Fruit fly (Drosophila melanogaster) whole organism, embryonic: ENCODE results near the gene CG13075.

Source experiments
- Adf1 ChIP-seq: fragments of 200-800 bp; sonication (Bioruptor generic); IDR thresholded peaks from 2 replicates; pipeline ENCODE4 v1.3.6; 2022; ENCODE audit warnings: missing biosample characterization, missing genetic modification characterization
- Asciz ChIP-seq: fragments of 200-800 bp; sonication (Bioruptor generic); optimal IDR thresholded peaks from 2 replicates; lab custom pipeline; 2017; ENCODE audit warnings: missing biosample characterization, mild to moderate bottlenecking, missing genetic modification characterization, missing genetic modification reagents
- CG10147 ChIP-seq: fragments of 200-800 bp; sonication (Bioruptor generic); optimal IDR thresholded peaks from 2 replicates; lab custom pipeline; 2019; ENCODE audit warnings: missing biosample characterization, mild to moderate bottlenecking, missing genetic modification characterization, moderate library complexity
- CG10209 ChIP-seq: fragments of 200-800 bp; sonication (Bioruptor generic); optimal IDR thresholded peaks from 3 replicates; lab custom pipeline; 2017; ENCODE audit warnings: missing biosample characterization, mild to moderate bottlenecking, missing genetic modification characterization, missing genetic modification reagents
- CG10321 ChIP-seq: fragments of 200-800 bp; sonication (Bioruptor generic); IDR thresholded peaks from 2 replicates; pipeline ENCODE4 v1.3.6; 2022; ENCODE audit warnings: missing biosample characterization, missing genetic modification characterization
- CG10462 ChIP-seq: fragments of 200-800 bp; sonication (Bioruptor generic); optimal IDR thresholded peaks from 2 replicates; lab custom pipeline; 2016; ENCODE audit warnings: missing biosample characterization, missing genetic modification characterization
- CG14441 ChIP-seq: fragments of 200-800 bp; sonication (Bioruptor generic); IDR thresholded peaks from 2 replicates; pipeline ENCODE4 v1.3.6; 2022; ENCODE audit warnings: missing biosample characterization, missing genetic modification characterization
- CG15073 ChIP-seq: fragments of 200-800 bp; sonication (Bioruptor generic); optimal IDR thresholded peaks from 2 replicates; lab custom pipeline; 2016; ENCODE audit warnings: missing biosample characterization, missing genetic modification characterization
- CG15269 ChIP-seq: fragments of 200-800 bp; sonication (Bioruptor generic); optimal IDR thresholded peaks from 2 replicates; lab custom pipeline; 2018; ENCODE audit warnings: missing biosample characterization, mild to moderate bottlenecking, missing genetic modification characterization, moderate library complexity
- CG15696 ChIP-seq: fragments of 200-800 bp; sonication (Bioruptor generic); optimal IDR thresholded peaks from 2 replicates; lab custom pipeline; 2019; ENCODE audit warnings: missing biosample characterization, mild to moderate bottlenecking, missing genetic modification characterization, moderate library complexity
- CG1647 ChIP-seq: fragments of 200-800 bp; sonication (Bioruptor generic); optimal IDR thresholded peaks from 3 replicates; lab custom pipeline; 2016; ENCODE audit warnings: missing biosample characterization, missing genetic modification characterization
- CG1792 ChIP-seq: fragments of 200-800 bp; sonication (Bioruptor generic); optimal IDR thresholded peaks from 2 replicates; lab custom pipeline; 2016; ENCODE audit warnings: missing biosample characterization, missing genetic modification characterization
- CG2199 ChIP-seq: fragments of 200-800 bp; sonication (Bioruptor generic); IDR thresholded peaks from 3 replicates; pipeline ENCODE4 v1.3.6; 2022; ENCODE audit warnings: missing biosample characterization, missing genetic modification characterization
- CG2678 ChIP-seq: fragments of 200-800 bp; sonication (Bioruptor generic); optimal IDR thresholded peaks from 3 replicates; lab custom pipeline; 2019; ENCODE audit warnings: missing biosample characterization, mild to moderate bottlenecking, missing genetic modification characterization, moderate library complexity
- CG4282 ChIP-seq: fragments of 200-800 bp; sonication (Bioruptor generic); optimal IDR thresholded peaks from 2 replicates; lab custom pipeline; 2016; ENCODE audit warnings: missing biosample characterization, missing genetic modification characterization
- CG6854 ChIP-seq: fragments of 200-800 bp; sonication (Bioruptor generic); optimal IDR thresholded peaks from 3 replicates; lab custom pipeline; 2017; ENCODE audit warnings: missing biosample characterization, mild to moderate bottlenecking, missing genetic modification characterization
- CG9727 ChIP-seq: fragments of 200-800 bp; sonication (Bioruptor generic); optimal IDR thresholded peaks from 3 replicates; lab custom pipeline; 2017; ENCODE audit warnings: missing biosample characterization, mild to moderate bottlenecking, missing genetic modification characterization
- D19B ChIP-seq: fragments of 200-800 bp; sonication (Bioruptor generic); optimal IDR thresholded peaks from 2 replicates; lab custom pipeline; 2017; ENCODE audit warnings: missing biosample characterization, mild to moderate bottlenecking, missing genetic modification characterization
- Dek ChIP-seq: fragments of 200-800 bp; sonication (Bioruptor generic); optimal IDR thresholded peaks from 3 replicates; lab custom pipeline; 2019; ENCODE audit warnings: missing biosample characterization, mild to moderate bottlenecking, missing genetic modification characterization, moderate library complexity
- Dp ChIP-seq: fragments of 200-800 bp; sonication (Bioruptor generic); optimal IDR thresholded peaks from 2 replicates; lab custom pipeline; 2018; ENCODE audit warnings: missing biosample characterization, mild to moderate bottlenecking, missing genetic modification characterization, moderate library complexity
- Dref ChIP-seq: fragments of 200-800 bp; sonication (Bioruptor generic); IDR thresholded peaks from 2 replicates; pipeline ENCODE4 v1.3.6; 2022; ENCODE audit warnings: missing biosample characterization, missing genetic modification characterization
- Drgx ChIP-seq: fragments of 200-800 bp; sonication (Bioruptor generic); IDR thresholded peaks from 2 replicates; pipeline ENCODE4 v1.3.6; 2022; ENCODE audit warnings: missing biosample characterization, missing genetic modification characterization
- Fer1 ChIP-seq: fragments of 200-800 bp; sonication (Bioruptor generic); optimal IDR thresholded peaks from 2 replicates; lab custom pipeline; 2017; ENCODE audit warnings: missing biosample characterization, mild to moderate bottlenecking, missing genetic modification characterization
- Jarid2 ChIP-seq: fragments of 200-800 bp; sonication (Bioruptor generic); optimal IDR thresholded peaks from 3 replicates; lab custom pipeline; 2017; ENCODE audit warnings: mild to moderate bottlenecking, missing biosample characterization, missing genetic modification reagents, missing genetic modification characterization
- Mad ChIP-seq: fragments of 200-800 bp; sonication (Bioruptor generic); optimal IDR thresholded peaks from 2 replicates; lab custom pipeline; 2016; ENCODE audit warnings: missing biosample characterization, missing genetic modification characterization
- Nf-YB ChIP-seq: fragments of 200-800 bp; sonication (Bioruptor generic); optimal IDR thresholded peaks from 3 replicates; lab custom pipeline; 2019; ENCODE audit warnings: missing biosample characterization, mild to moderate bottlenecking, missing genetic modification characterization, moderate library complexity
- Pdp1 ChIP-seq, 2 experiments: fragments of 200-800 bp; sonication (Bioruptor generic); optimal IDR thresholded peaks; 3 replicates each; lab custom pipeline; 2016; ENCODE audit warnings: missing biosample characterization in 2 of 2, missing genetic modification characterization in 2 of 2, mild to moderate bottlenecking in 1 of 2, moderate library complexity in 1 of 2
- Ssrp ChIP-seq: fragments of 200-800 bp; sonication (Bioruptor generic); optimal IDR thresholded peaks from 2 replicates; lab custom pipeline; 2018; ENCODE audit warnings: missing biosample characterization, mild to moderate bottlenecking, missing genetic modification characterization, moderate library complexity
- Trl ChIP-seq, 3 experiments: fragments of >200 bp in 2 of 3; fragments of 200-800 bp in 1 of 3; sonication (Bioruptor generic) in 1 of 3; optimal IDR thresholded peaks; 2 replicates in 1 of 3; 3 replicates in 2 of 3; lab custom pipeline; 2016 to 2017; ENCODE audit warnings: missing biosample characterization in 1 of 3, missing genetic modification characterization in 1 of 3
- cwo ChIP-seq: fragments of 200-800 bp; sonication (Bioruptor generic); optimal IDR thresholded peaks from 3 replicates; lab custom pipeline; 2017; ENCODE audit warnings: missing biosample characterization, missing genetic modification characterization, mild to moderate bottlenecking, moderate library complexity, missing genetic modification reagents
- h ChIP-seq: fragments of >200 bp; optimal IDR thresholded peaks from 2 replicates; lab custom pipeline; 2017
- kay ChIP-seq: fragments of 200-800 bp; sonication (Bioruptor generic); optimal IDR thresholded peaks from 2 replicates; lab custom pipeline; 2016; ENCODE audit warnings: missing biosample characterization, missing genetic modification characterization
- kni ChIP-seq: fragments of 200-800 bp; sonication (Bioruptor generic); optimal IDR thresholded peaks from 3 replicates; lab custom pipeline; 2017; ENCODE audit warnings: mild to moderate bottlenecking, missing biosample characterization, missing genetic modification reagents, missing genetic modification characterization
- lmd ChIP-seq: fragments of 200-800 bp; sonication (Bioruptor generic); IDR thresholded peaks from 2 replicates; pipeline ENCODE4 v1.3.6; 2022; ENCODE audit warnings: missing biosample characterization, missing genetic modification characterization
- lov ChIP-seq, 2 experiments: fragments of 200-800 bp in 1 of 2; fragments of >200 bp in 1 of 2; sonication (Bioruptor generic) in 1 of 2; IDR thresholded peaks in 1 of 2; optimal IDR thresholded peaks in 1 of 2; 2 replicates in 1 of 2; 3 replicates in 1 of 2; pipeline versions ENCODE4 v1.3.6 to Lab custom; 2017 to 2022; ENCODE audit warnings: missing biosample characterization in 1 of 2, missing genetic modification characterization in 1 of 2
- nom ChIP-seq: fragments of 200-800 bp; sonication (Bioruptor generic); optimal IDR thresholded peaks from 2 replicates; lab custom pipeline; 2017; ENCODE audit warnings: missing biosample characterization, missing genetic modification characterization, mild to moderate bottlenecking, moderate library complexity, missing genetic modification reagents
- phol ChIP-seq: fragments of 200-800 bp; sonication (Bioruptor generic); optimal IDR thresholded peaks from 3 replicates; lab custom pipeline; 2018; ENCODE audit warnings: missing biosample characterization, mild to moderate bottlenecking, missing genetic modification characterization, moderate library complexity
- pnt ChIP-seq: fragments of 200-800 bp; sonication (Bioruptor generic); optimal IDR thresholded peaks from 3 replicates; lab custom pipeline; 2016; ENCODE audit warnings: missing biosample characterization, missing genetic modification characterization
- sd ChIP-seq: fragments of 200-800 bp; sonication (Bioruptor generic); optimal IDR thresholded peaks from 3 replicates; lab custom pipeline; 2018; ENCODE audit warnings: missing biosample characterization, mild to moderate bottlenecking, missing genetic modification characterization, moderate library complexity
- slou ChIP-seq: fragments of 200-800 bp; sonication (Bioruptor generic); optimal IDR thresholded peaks from 3 replicates; lab custom pipeline; 2016; ENCODE audit warnings: missing biosample characterization, missing genetic modification characterization
- sob ChIP-seq: fragments of 200-800 bp; sonication (Bioruptor generic); IDR thresholded peaks from 2 replicates; pipeline ENCODE4 v1.3.6; 2022; ENCODE audit warnings: missing biosample characterization, missing genetic modification characterization
- sr ChIP-seq: fragments of 200-800 bp; sonication (Bioruptor generic); IDR thresholded peaks from 3 replicates; pipeline ENCODE4 v1.3.6; 2022; ENCODE audit warnings: missing biosample characterization, missing genetic modification characterization
- twi ChIP-seq: fragments of 200-800 bp; optimal IDR thresholded peaks from 2 replicates; lab custom pipeline; 2019; ENCODE audit warnings: missing biosample characterization, mild to moderate bottlenecking, missing genetic modification characterization, moderate library complexity
- unc-4 ChIP-seq: fragments of 200-800 bp; sonication (Bioruptor generic); IDR thresholded peaks from 2 replicates; pipeline ENCODE4 v1.3.6; 2022; ENCODE audit warnings: missing biosample characterization, missing genetic modification characterization; ENCODE audit not compliant: partially characterized antibody
- zf30C ChIP-seq: fragments of 200-800 bp; sonication (Bioruptor generic); optimal IDR thresholded peaks from 3 replicates; lab custom pipeline; 2018; ENCODE audit warnings: missing biosample characterization, mild to moderate bottlenecking, missing genetic modification characterization
- zfh2 ChIP-seq: fragments of 200-800 bp; sonication (Bioruptor generic); optimal IDR thresholded peaks from 2 replicates; lab custom pipeline; 2016; ENCODE audit warnings: missing biosample characterization, missing genetic modification characterization

The CG13075 gene

dm6 chr3L:16049955-16050886 is 33.6 kb upstream of the CG13075 start (continued):
- TF ChIP-seq nom (GFP tag; lab: Kevin White, UChicago) (peak; percentile 64), CG15073 (GFP tag; lab: Kevin White, UChicago) (no peak), phol (tag; lab: Kevin White, UChicago) (peak; percentile 24), CG10209 (GFP tag; lab: Kevin White, UChicago) (peak; percentile 5), Jarid2 (GFP tag; lab: Kevin White, UChicago) (peak; percentile 62), Drgx (GFP tag; lab: Robert Waterston, UW) (peak; percentile 53), h (lab: Kevin White, UChicago) (no peak), CG15269 (peak; percentile 9), twi (tag; lab: Kevin White, UChicago) (peak; percentile 88), CG4282 (GFP tag; lab: Kevin White, UChicago) (peak; percentile 17), CG1792 (GFP tag; lab: Kevin White, UChicago) (no peak), zf30C (GFP tag; lab: Kevin White, UChicago) (no peak), sd (peak; percentile 90), kni (GFP tag; lab: Kevin White, UChicago) (peak; percentile 73), Dek (peak; percentile 36), CG14441 (GFP tag; lab: Robert Waterston, UW) (peak; percentile 12; the same call in 1 of the 2 replicates), sr (GFP tag; lab: Robert Waterston, UW) (0 out of 3 replicates have a peak, but pooled peaks have one; percentile 11), Dref (GFP tag; lab: Robert Waterston, UW) (no peak), Ssrp (tag; lab: Kevin White, UChicago) (no peak), CG15696 (tag; lab: Kevin White, UChicago) (peak; percentile 51), unc-4 (GFP tag; lab: Robert Waterston, UW) (peak; percentile 19; the same call in 1 of the 2 replicates), Fer1 (GFP tag; lab: Kevin White, UChicago) (peak; percentile 62), cwo (GFP tag; lab: Kevin White, UChicago) (peak; percentile 28), CG6854 (GFP tag; lab: Kevin White, UChicago) (peak; percentile 36), Dp (GFP tag; lab: Kevin White, UChicago) (no peak), D19B (peak; percentile 13), Pdp1 (GFP tag; optimal IDR thresholded peaks at IDR 0.05; lab: Kevin White, UChicago) (peak in 1 of 2 experiments; percentile 59), CG10321 (GFP tag; lab: Robert Waterston, UW) (0 out of 2 replicates have a peak, but pooled peaks have one; percentile 24), CG1647 (GFP tag; lab: Kevin White, UChicago) (no peak), sob (GFP tag; lab: Robert Waterston, UW) (peak; percentile 46; the same call in 1 of the 2 replicates), lmd (GFP tag; lab: Robert Waterston, UW) (peak; percentile 12; the same call in 1 of the 2 replicates), lov (optimal IDR thresholded peaks at IDR 0.05; lab: Kevin White, UChicago) (no peak), lov (GFP tag; IDR thresholded peaks at IDR 0.05; lab: Robert Waterston, UW) (peak; percentile 31; the same call in 2 of the 3 replicates), Nf-YB (GFP tag; lab: Kevin White, UChicago) (peak; percentile 33), slou (GFP tag; lab: Kevin White, UChicago) (no peak), CG10462 (no peak), CG2199 (GFP tag; lab: Robert Waterston, UW) (peak; percentile 64; the same call in 2 of the 3 replicates), Asciz (GFP tag; lab: Kevin White, UChicago) (peak; percentile 47), Trl (optimal IDR thresholded peaks at IDR 0.05; lab: Kevin White, UChicago) (peak; percentile 84 to 90), Trl (GFP tag; optimal IDR thresholded peaks at IDR 0.05; lab: Kevin White, UChicago) (no peak), pnt (GFP tag; lab: Kevin White, UChicago) (no peak), Mad (GFP tag; lab: Kevin White, UChicago) (peak; percentile 9), zfh2 (GFP tag; lab: Kevin White, UChicago) (no peak), CG9727 (peak; percentile 44), CG10147 (GFP tag; lab: Kevin White, UChicago) (peak; percentile 27), CG2678 (tag; lab: Kevin White, UChicago) (peak; percentile 59), kay (GFP tag; lab: Kevin White, UChicago) (no peak), Adf1 (peak; percentile 28; the same call in 1 of the 2 replicates)
